Worm (Caenorhabditis elegans) whole organism, L3 larva: ENCODE data around the gene hars-1.

Experiments used
- R02D3.7 ChIP-seq: fragments of 150-350 bp; optimal IDR thresholded peaks from 2 replicates; lab custom pipeline; 2014; ENCODE audit warnings: missing biosample characterization, missing genetic modification characterization
- ZK546.5 ChIP-seq: sonication (generic microtip); optimal IDR thresholded peaks from 2 replicates; lab custom pipeline; 2017; ENCODE audit warnings: missing biosample characterization, missing genetic modification characterization
- aly-2 ChIP-seq: fragments of 150-350 bp; optimal IDR thresholded peaks from 2 replicates; lab custom pipeline; 2014; ENCODE audit warnings: missing biosample characterization, missing genetic modification characterization
- ama-1 ChIP-seq: fragments of 150-350 bp; optimal IDR thresholded peaks from 2 replicates; lab custom pipeline; 2018
- ceh-16 ChIP-seq: sonication (generic microtip); optimal IDR thresholded peaks from 2 replicates; lab custom pipeline; 2017; ENCODE audit warnings: missing biosample characterization, missing genetic modification characterization
- ceh-28 ChIP-seq: fragments of 150-350 bp; optimal IDR thresholded peaks from 2 replicates; lab custom pipeline; 2014; ENCODE audit warnings: missing biosample characterization, missing genetic modification reagents, missing genetic modification characterization
- ceh-82 ChIP-seq: fragments of 150-350 bp; optimal IDR thresholded peaks from 2 replicates; lab custom pipeline; 2014; ENCODE audit warnings: missing biosample characterization, missing genetic modification characterization
- ceh-9 ChIP-seq: sonication (generic microtip); optimal IDR thresholded peaks from 2 replicates; lab custom pipeline; 2018; ENCODE audit warnings: missing biosample characterization, missing genetic modification characterization
- daf-12 ChIP-seq: fragments of 150-350 bp; optimal IDR thresholded peaks from 2 replicates; lab custom pipeline; 2014; ENCODE audit warnings: missing biosample characterization, missing genetic modification reagents, missing genetic modification characterization
- egl-27 ChIP-seq: sonication (generic microtip); optimal IDR thresholded peaks from 4 replicates; lab custom pipeline; 2017; ENCODE audit warnings: missing biosample characterization, missing genetic modification reagents, missing genetic modification characterization
- egl-5 ChIP-seq: fragments of 150-350 bp; optimal IDR thresholded peaks from 2 replicates; lab custom pipeline; 2017; ENCODE audit warnings: missing biosample characterization, missing genetic modification reagents, missing genetic modification characterization, inconsistent platforms
- elt-1 ChIP-seq: fragments of 150-350 bp; optimal IDR thresholded peaks from 2 replicates; lab custom pipeline; 2014; ENCODE audit warnings: missing biosample characterization, missing genetic modification characterization
- elt-2 ChIP-seq: sonication (generic microtip); optimal IDR thresholded peaks from 2 replicates; lab custom pipeline; 2016; ENCODE audit warnings: missing genetic modification reagents, mild to moderate bottlenecking, missing genetic modification characterization, missing compliant biosample characterization
- elt-3 ChIP-seq, 3 experiments: fragments of 150-350 bp in 1 of 3; sonication (generic microtip) in 2 of 3; optimal IDR thresholded peaks; 2 replicates in 2 of 3; 4 replicates in 1 of 3; lab custom pipeline; 2014 to 2017; ENCODE audit warnings: missing biosample characterization in 3 of 3, missing genetic modification characterization in 3 of 3
- eor-1 ChIP-seq, 2 experiments: fragments of 150-350 bp; optimal IDR thresholded peaks; 2 replicates each; lab custom pipeline; 2014 to 2018; ENCODE audit warnings: missing biosample characterization in 2 of 2, missing genetic modification characterization in 2 of 2
- fkh-10 ChIP-seq: sonication (generic microtip); optimal IDR thresholded peaks from 2 replicates; lab custom pipeline; 2017; ENCODE audit warnings: missing biosample characterization, missing genetic modification reagents, missing genetic modification characterization
- fkh-2 ChIP-seq: fragments of 150-350 bp; optimal IDR thresholded peaks from 2 replicates; lab custom pipeline; 2014; ENCODE audit warnings: missing biosample characterization, missing genetic modification reagents, missing genetic modification characterization
- fos-1 ChIP-seq: fragments of 150-350 bp; optimal IDR thresholded peaks from 2 replicates; lab custom pipeline; 2014; ENCODE audit warnings: missing biosample characterization, missing genetic modification characterization
- hmg-11 ChIP-seq: sonication (generic microtip); optimal IDR thresholded peaks from 2 replicates; lab custom pipeline; 2016; ENCODE audit warnings: missing genetic modification characterization, missing compliant biosample characterization
- jun-1 ChIP-seq: fragments of 150-350 bp; optimal IDR thresholded peaks from 2 replicates; lab custom pipeline; 2014; ENCODE audit warnings: missing biosample characterization, missing genetic modification reagents, missing genetic modification characterization
- lin-15B ChIP-seq: fragments of 150-350 bp; optimal IDR thresholded peaks from 2 replicates; lab custom pipeline; 2014; ENCODE audit warnings: missing biosample characterization, missing genetic modification characterization
- lin-39 ChIP-seq: fragments of 150-350 bp; optimal IDR thresholded peaks from 2 replicates; lab custom pipeline; 2018; ENCODE audit warnings: missing biosample characterization, missing genetic modification reagents, missing genetic modification characterization
- lsy-12 ChIP-seq: sonication (generic microtip); optimal IDR thresholded peaks from 2 replicates; lab custom pipeline; 2016; ENCODE audit warnings: mild to moderate bottlenecking, missing genetic modification characterization, missing compliant biosample characterization
- mdl-1 ChIP-seq: fragments of 150-350 bp; optimal IDR thresholded peaks from 2 replicates; lab custom pipeline; 2014; ENCODE audit warnings: missing biosample characterization, missing genetic modification characterization
- mml-1 ChIP-seq: fragments of 150-350 bp; sonication (generic microtip); optimal IDR thresholded peaks from 3 replicates; lab custom pipeline; 2014; ENCODE audit warnings: missing biosample characterization, missing genetic modification characterization
- nfya-1 ChIP-seq: sonication (generic microtip); optimal IDR thresholded peaks from 2 replicates; lab custom pipeline; 2017; ENCODE audit warnings: missing genetic modification characterization, mild to moderate bottlenecking, missing compliant biosample characterization, antibody characterized with exemption, moderate library complexity; ENCODE audit not compliant: insufficient read depth
- nhr-11 ChIP-seq: fragments of 150-350 bp; optimal IDR thresholded peaks from 2 replicates; lab custom pipeline; 2014; ENCODE audit warnings: missing biosample characterization, missing genetic modification characterization
- nhr-12 ChIP-seq: fragments of 150-350 bp; optimal IDR thresholded peaks from 2 replicates; lab custom pipeline; 2014; ENCODE audit warnings: missing biosample characterization, missing genetic modification characterization
- nhr-237 ChIP-seq: fragments of 150-350 bp; optimal IDR thresholded peaks from 2 replicates; lab custom pipeline; 2014; ENCODE audit warnings: missing biosample characterization, missing genetic modification characterization
- nhr-25 ChIP-seq: sonication (generic microtip); optimal IDR thresholded peaks from 2 replicates; lab custom pipeline; 2017; ENCODE audit warnings: missing biosample characterization, missing genetic modification characterization
- nhr-28 ChIP-seq: fragments of 150-350 bp; optimal IDR thresholded peaks from 2 replicates; lab custom pipeline; 2014; ENCODE audit warnings: missing biosample characterization, missing genetic modification characterization
- nhr-67 ChIP-seq: fragments of 150-350 bp; optimal IDR thresholded peaks from 2 replicates; lab custom pipeline; 2014; ENCODE audit warnings: missing biosample characterization, missing genetic modification characterization
- nhr-76 ChIP-seq: fragments of 150-350 bp; sonication (generic microtip); optimal IDR thresholded peaks from 5 replicates; lab custom pipeline; 2014; ENCODE audit warnings: missing biosample characterization, missing genetic modification characterization
- nhr-77 ChIP-seq: fragments of 150-350 bp; optimal IDR thresholded peaks from 2 replicates; lab custom pipeline; 2014; ENCODE audit warnings: missing biosample characterization, missing genetic modification characterization
- pha-4 ChIP-seq: fragments of 150-350 bp; optimal IDR thresholded peaks from 2 replicates; lab custom pipeline; 2014; ENCODE audit warnings: missing biosample characterization, missing genetic modification reagents, missing genetic modification characterization
- pqm-1 ChIP-seq: fragments of 150-350 bp; optimal IDR thresholded peaks from 2 replicates; lab custom pipeline; 2017; ENCODE audit warnings: missing biosample characterization, missing genetic modification characterization, inconsistent platforms
- sea-2 ChIP-seq: fragments of 150-350 bp; sonication (generic microtip); optimal IDR thresholded peaks from 4 replicates; lab custom pipeline; 2014; ENCODE audit warnings: missing biosample characterization, missing genetic modification reagents, missing genetic modification characterization
- skn-1 ChIP-seq: fragments of 150-350 bp; optimal IDR thresholded peaks from 2 replicates; lab custom pipeline; 2014; ENCODE audit warnings: missing biosample characterization, missing genetic modification characterization
- snpc-4 ChIP-seq: fragments of 150-350 bp; optimal IDR thresholded peaks from 2 replicates; lab custom pipeline; 2014; ENCODE audit warnings: missing biosample characterization, missing genetic modification characterization
- tbx-2 ChIP-seq: sonication (generic microtip); optimal IDR thresholded peaks from 2 replicates; lab custom pipeline; 2016; ENCODE audit warnings: mild to moderate bottlenecking, missing genetic modification characterization, missing compliant biosample characterization
- unc-39 ChIP-seq: sonication (generic microtip); optimal IDR thresholded peaks from 4 replicates; lab custom pipeline; 2017; ENCODE audit warnings: missing biosample characterization, missing genetic modification characterization
- zag-1 ChIP-seq: fragments of 150-350 bp; optimal IDR thresholded peaks from 2 replicates; lab custom pipeline; 2014; ENCODE audit warnings: missing biosample characterization, missing genetic modification characterization
- ztf-11 ChIP-seq: fragments of 150-350 bp; optimal IDR thresholded peaks from 2 replicates; lab custom pipeline; 2014; ENCODE audit warnings: missing biosample characterization, missing genetic modification characterization
- ztf-4 ChIP-seq: fragments of 150-350 bp; optimal IDR thresholded peaks from 2 replicates; lab custom pipeline; 2014; ENCODE audit warnings: missing biosample characterization, missing genetic modification characterization

Gene hars-1

ce11 chrIV:10819049-10819448 lies 39.7 kb upstream of the hars-1 start:
- no peak for TF ChIP-seq lin-15B (tag; lab: Kevin White, UChicago)
- TF ChIP-seq nfya-1 (tag; lab: Kevin White, UChicago): peak; percentile 22
- TF ChIP-seq elt-2 (tag; lab: Kevin White, UChicago): no peak
- peak; percentile 11 for TF ChIP-seq lin-39 (tag; lab: Kevin White, UChicago)
- TF ChIP-seq, all 47 proteins: peak for 2

- no peak for TF ChIP-seq hmg-11 (tag; lab: Kevin White, UChicago)
- TF ChIP-seq pqm-1 (tag; lab: Kevin White, UChicago): peak; percentile 2
- TF ChIP-seq elt-2 (tag; lab: Kevin White, UChicago): peak; percentile 69
- TF ChIP-seq nfya-1 (tag; lab: Kevin White, UChicago): peak; percentile 10
- TF ChIP-seq nhr-25 (tag; lab: Kevin White, UChicago): no peak
These were observed 38.6 kb upstream of the hars-1 start for ce11 chrIV:10820114-10820513.

- TF ChIP-seq hmg-11 (tag; lab: Kevin White, UChicago) (no peak), nfya-1 (tag; lab: Kevin White, UChicago) (peak; percentile 5)
These were observed 37.7 kb upstream of the hars-1 start for ce11 chrIV:10820837-10821671.

DNA sequence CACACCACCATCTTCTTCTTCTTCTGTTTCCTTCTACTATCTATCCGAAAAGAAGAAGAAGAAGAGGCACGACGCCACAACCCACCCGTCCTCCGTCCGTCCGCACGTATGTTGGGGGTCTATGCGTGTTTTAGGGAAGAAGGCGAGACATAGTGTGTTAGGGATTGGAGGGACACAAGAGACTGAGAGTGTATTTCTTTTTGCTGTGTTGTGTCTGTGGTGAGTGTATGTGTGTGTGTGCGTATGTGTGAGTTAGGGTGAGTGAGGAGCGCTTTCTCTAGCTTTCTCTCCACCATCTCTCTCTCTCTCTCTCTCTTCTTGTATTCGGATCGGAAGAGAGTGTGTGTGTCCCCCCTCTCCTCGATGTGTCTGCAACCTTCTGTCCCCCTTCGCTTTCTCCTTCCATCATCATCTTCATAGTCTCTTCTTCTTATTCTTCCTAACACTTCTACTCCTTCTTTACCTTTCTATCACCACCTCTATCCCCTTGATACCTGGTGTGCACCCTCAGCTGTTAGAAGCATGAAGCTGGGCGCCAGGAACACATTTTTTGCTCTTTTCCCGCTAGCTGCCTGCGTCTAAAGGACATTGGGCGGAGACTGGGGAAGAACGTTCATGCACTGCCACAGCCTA lies 37.0 kb upstream of the hars-1 start:
- TF ChIP-seq ceh-16 (tag; lab: Kevin White, UChicago) (no peak), elt-3 (tag; optimal IDR thresholded peaks at IDR 0.05; lab: Kevin White, UChicago) (no peak), ama-1 (lab: Kevin White, UChicago) (peak; percentile 36), nhr-28 (tag; lab: Kevin White, UChicago) (no peak), nhr-11 (tag; lab: Kevin White, UChicago) (peak; percentile 88), snpc-4 (tag; lab: Kevin White, UChicago) (peak; percentile 72), nhr-237 (tag; lab: Kevin White, UChicago) (no peak), lin-15B (tag; lab: Kevin White, UChicago) (peak; percentile 59), sea-2 (GFP tag; lab: Kevin White, UChicago) (no peak), pha-4 (tag; lab: Kevin White, UChicago) (peak; percentile 88), mml-1 (no peak), ceh-82 (tag; lab: Kevin White, UChicago) (no peak), skn-1 (tag; lab: Kevin White, UChicago) (peak; percentile 91), aly-2 (tag; lab: Kevin White, UChicago) (no peak), ceh-28 (tag; lab: Kevin White, UChicago) (peak; percentile 72), egl-27 (peak; percentile 74), R02D3.7 (tag; lab: Kevin White, UChicago) (peak; percentile 15), ztf-11 (no peak), nhr-77 (tag; lab: Kevin White, UChicago) (no peak), ztf-4 (tag; lab: Kevin White, UChicago) (no peak), lin-39 (tag; lab: Kevin White, UChicago) (peak; percentile 80), elt-2 (tag; lab: Kevin White, UChicago) (peak; percentile 77), eor-1 (tag; optimal IDR thresholded peaks at IDR 0.05; lab: Kevin White, UChicago) (no peak), egl-5 (peak; percentile 40), fkh-10 (GFP tag; lab: Kevin White, UChicago) (peak; percentile 49), fos-1 (tag; lab: Kevin White, UChicago) (peak; percentile 84), nhr-25 (tag; lab: Kevin White, UChicago) (peak; percentile 93), ZK546.5 (tag; lab: Kevin White, UChicago) (no peak), zag-1 (tag; lab: Kevin White, UChicago) (peak; percentile 59), lsy-12 (tag; lab: Kevin White, UChicago) (peak; percentile 3), elt-1 (tag; lab: Kevin White, UChicago) (peak; percentile 71), jun-1 (tag; lab: Kevin White, UChicago) (peak; percentile 94), nhr-12 (tag; lab: Kevin White, UChicago) (no peak), fkh-2 (tag; lab: Kevin White, UChicago) (no peak), mdl-1 (no peak), nfya-1 (tag; lab: Kevin White, UChicago) (peak; percentile 68), ceh-9 (tag; lab: Kevin White, UChicago) (no peak), hmg-11 (tag; lab: Kevin White, UChicago) (peak; percentile 92), nhr-76 (no peak), nhr-67 (tag; lab: Kevin White, UChicago) (peak; percentile 8), daf-12 (tag; lab: Kevin White, UChicago) (no peak), tbx-2 (tag; lab: Kevin White, UChicago) (peak; percentile 75), unc-39 (no peak), pqm-1 (tag; lab: Kevin White, UChicago) (peak; percentile 74)
